Worm (Caenorhabditis elegans) whole organism, L4 larva: ENCODE measurements around the gene tag-342.
A peak's percentile ranks its signal among the peaks of the same experiment; 100 is the strongest.

Source experiments
- Y105C5A.15 ChIP-seq: fragments of 200-800 bp; sonication (Bioruptor generic); IDR thresholded peaks from 2 replicates; pipeline ENCODE4 v1.3.6; 2022; ENCODE audit warnings: missing genetic modification characterization, missing compliant biosample characterization
- aha-1 ChIP-seq: fragments of 150-350 bp; peaks from one replicate; lab custom pipeline; 2014; ENCODE audit warnings: missing biosample characterization, missing genetic modification characterization
- ama-1 ChIP-seq: fragments of 150-350 bp; optimal IDR thresholded peaks from 2 replicates; lab custom pipeline; 2014; ENCODE audit warnings: inconsistent platforms, mixed read lengths
- arid-1 ChIP-seq: fragments of 200-800 bp; sonication (Bioruptor generic); conservative IDR thresholded peaks from 2 replicates; pipeline ENCODE4 v1.3.6; 2022; ENCODE audit warnings: missing genetic modification reagents, missing genetic modification characterization, missing compliant biosample characterization
- ceh-28 ChIP-seq: fragments of 150-350 bp; optimal IDR thresholded peaks from 2 replicates; lab custom pipeline; 2014; ENCODE audit warnings: missing biosample characterization, missing genetic modification reagents, missing genetic modification characterization
- cey-2 ChIP-seq: sonication (generic microtip); optimal IDR thresholded peaks from 3 replicates; lab custom pipeline; 2017; ENCODE audit warnings: missing genetic modification characterization, mild to moderate bottlenecking, missing compliant biosample characterization, antibody characterized with exemption, borderline replicate concordance; ENCODE audit not compliant: insufficient read depth
- daf-16 ChIP-seq, 3 experiments: sonication (generic microtip); optimal IDR thresholded peaks; 2 replicates each; lab custom pipeline; 2016 to 2017; ENCODE audit warnings: missing genetic modification characterization in 3 of 3, missing genetic modification reagents in 3 of 3, mild to moderate bottlenecking in 2 of 3, missing compliant biosample characterization in 2 of 3, missing biosample characterization in 1 of 3, moderate library complexity in 1 of 3
- dpl-1 ChIP-seq: fragments of 150-350 bp; optimal IDR thresholded peaks from 2 replicates; lab custom pipeline; 2014; ENCODE audit warnings: missing biosample characterization, missing genetic modification reagents, missing genetic modification characterization
- duxl-1 ChIP-seq: sonication (generic microtip); optimal IDR thresholded peaks from 2 replicates; lab custom pipeline; 2016; ENCODE audit warnings: mild to moderate bottlenecking, missing genetic modification characterization, moderate library complexity, missing compliant biosample characterization; ENCODE audit not compliant: poor library complexity
- dve-1 ChIP-seq: sonication (generic microtip); optimal IDR thresholded peaks from 2 replicates; lab custom pipeline; 2017; ENCODE audit warnings: antibody characterized with exemption, mild to moderate bottlenecking, missing genetic modification characterization, missing compliant biosample characterization; ENCODE audit not compliant: insufficient read depth
- egl-43 ChIP-seq: fragments of 200-800 bp; sonication (Bioruptor generic); IDR thresholded peaks from 2 replicates; pipeline ENCODE4 v1.3.6; 2022; ENCODE audit warnings: missing genetic modification reagents, missing genetic modification characterization, missing compliant biosample characterization
- hif-1 ChIP-seq, 2 experiments: sonication (generic microtip); optimal IDR thresholded peaks; 2 replicates each; lab custom pipeline; 2016 to 2017; ENCODE audit warnings: missing compliant biosample characterization in 2 of 2, missing genetic modification characterization in 2 of 2, missing genetic modification reagents in 2 of 2, missing genotype in 2 of 2, mild to moderate bottlenecking in 1 of 2
- hlh-11 ChIP-seq: fragments of 200-800 bp; sonication (Bioruptor generic); optimal IDR thresholded peaks from 2 replicates; lab custom pipeline; 2018; ENCODE audit warnings: mild to moderate bottlenecking, missing genetic modification characterization, missing compliant biosample characterization
- hlh-30 ChIP-seq: sonication (generic microtip); optimal IDR thresholded peaks from 2 replicates; lab custom pipeline; 2017; ENCODE audit warnings: antibody characterized with exemption, mild to moderate bottlenecking, missing genetic modification characterization, missing compliant biosample characterization; ENCODE audit not compliant: insufficient read depth
- hmg-1.1 ChIP-seq: fragments of 200-800 bp; sonication (Bioruptor generic); IDR thresholded peaks from 2 replicates; pipeline ENCODE4 v1.3.6; 2022; ENCODE audit warnings: missing genetic modification reagents, missing genetic modification characterization, missing compliant biosample characterization
- lin-13 ChIP-seq: fragments of 150-350 bp; optimal IDR thresholded peaks from 2 replicates; lab custom pipeline; 2014; ENCODE audit warnings: missing biosample characterization, missing genetic modification reagents, missing genetic modification characterization
- lin-38 ChIP-seq: fragments of 200-800 bp; sonication (Bioruptor generic); IDR thresholded peaks from 2 replicates; pipeline ENCODE4 v1.3.6; 2022; ENCODE audit warnings: missing genetic modification reagents, missing genetic modification characterization, missing compliant biosample characterization
- lsy-2 ChIP-seq, 2 experiments: fragments of 150-350 bp in 1 of 2; sonication (generic microtip) in 1 of 2; optimal IDR thresholded peaks; 2 replicates each; lab custom pipeline; 2014 to 2017; ENCODE audit warnings: missing biosample characterization in 2 of 2, missing genetic modification characterization in 2 of 2
- madf-5 ChIP-seq, 2 experiments: fragments of 200-800 bp; sonication (Bioruptor generic); IDR thresholded peaks; 2 replicates each; pipeline ENCODE4 v1.3.6; 2022; ENCODE audit warnings: missing compliant biosample characterization in 2 of 2, missing genetic modification characterization in 2 of 2
- mdl-1 ChIP-seq, 2 experiments: fragments of 150-350 bp in 1 of 2; sonication (generic microtip) in 1 of 2; optimal IDR thresholded peaks; 2 replicates each; lab custom pipeline; 2014 to 2017; ENCODE audit warnings: missing biosample characterization in 2 of 2, missing genetic modification characterization in 2 of 2
- mep-1 ChIP-seq: fragments of 150-350 bp; sonication (generic microtip); optimal IDR thresholded peaks from 3 replicates; lab custom pipeline; 2014; ENCODE audit warnings: missing biosample characterization, missing genetic modification characterization
- mes-2 ChIP-seq: sonication (generic microtip); optimal IDR thresholded peaks from 2 replicates; lab custom pipeline; 2016; ENCODE audit warnings: missing genotype, mild to moderate bottlenecking, missing genetic modification characterization, missing compliant biosample characterization; ENCODE audit not compliant: poor library complexity, severe bottlenecking
- mxl-2 ChIP-seq: fragments of 200-800 bp; sonication (Bioruptor generic); conservative IDR thresholded peaks from 2 replicates; pipeline ENCODE4 v1.3.6; 2022; ENCODE audit warnings: missing genetic modification reagents, missing genetic modification characterization, missing compliant biosample characterization
- nhr-102 ChIP-seq: sonication (generic microtip); optimal IDR thresholded peaks from 2 replicates; lab custom pipeline; 2016; ENCODE audit warnings: mild to moderate bottlenecking, missing genetic modification characterization, moderate library complexity, missing compliant biosample characterization
- nhr-25 ChIP-seq: sonication (generic microtip); optimal IDR thresholded peaks from 2 replicates; lab custom pipeline; 2017; ENCODE audit warnings: missing genetic modification characterization, mild to moderate bottlenecking, missing compliant biosample characterization, antibody characterized with exemption, moderate library complexity, borderline replicate concordance; ENCODE audit not compliant: insufficient read depth
- nhr-28 ChIP-seq: fragments of 150-350 bp; optimal IDR thresholded peaks from 2 replicates; lab custom pipeline; 2014; ENCODE audit warnings: missing biosample characterization, missing genetic modification characterization
- nhr-6 ChIP-seq: fragments of 150-350 bp; optimal IDR thresholded peaks from 2 replicates; lab custom pipeline; 2014; ENCODE audit warnings: missing biosample characterization, missing genetic modification characterization
- nhr-76 ChIP-seq: fragments of 150-350 bp; optimal IDR thresholded peaks from 2 replicates; lab custom pipeline; 2014; ENCODE audit warnings: missing biosample characterization, missing genetic modification characterization
- nhr-77 ChIP-seq: fragments of 150-350 bp; optimal IDR thresholded peaks from 2 replicates; lab custom pipeline; 2014; ENCODE audit warnings: missing biosample characterization, missing genetic modification characterization
- pha-4 ChIP-seq, 2 experiments: fragments of 150-350 bp in 1 of 2; fragments of 200-800 bp in 1 of 2; sonication (Bioruptor generic) in 1 of 2; IDR thresholded peaks in 1 of 2; optimal IDR thresholded peaks in 1 of 2; 2 replicates each; pipeline versions ENCODE4 v1.3.6 to Lab custom; 2014 to 2022; ENCODE audit warnings: missing genetic modification characterization in 2 of 2, missing genetic modification reagents in 2 of 2, missing biosample characterization in 1 of 2, missing compliant biosample characterization in 1 of 2
- pqm-1 ChIP-seq: sonication (generic microtip); optimal IDR thresholded peaks from 2 replicates; lab custom pipeline; 2017; ENCODE audit warnings: missing biosample characterization, missing genetic modification characterization
- rbr-2 ChIP-seq: sonication (generic microtip); optimal IDR thresholded peaks from 2 replicates; lab custom pipeline; 2016; ENCODE audit warnings: missing genotype, missing genetic modification characterization, missing compliant biosample characterization
- saeg-2 ChIP-seq: fragments of 200-800 bp; sonication (Bioruptor generic); IDR thresholded peaks from 2 replicates; pipeline ENCODE4 v1.3.6; 2022; ENCODE audit warnings: missing genetic modification reagents, missing genetic modification characterization, missing compliant biosample characterization
- snpc-1.2 ChIP-seq: fragments of 200-800 bp; sonication (Bioruptor generic); IDR thresholded peaks from 2 replicates; pipeline ENCODE4 v1.3.6; 2022; ENCODE audit warnings: missing genetic modification reagents, missing genetic modification characterization, missing compliant biosample characterization
- spr-1 ChIP-seq: sonication (generic microtip); optimal IDR thresholded peaks from 2 replicates; lab custom pipeline; 2016; ENCODE audit warnings: mild to moderate bottlenecking, missing genetic modification characterization, missing compliant biosample characterization
- unc-130 ChIP-seq: sonication (generic microtip); optimal IDR thresholded peaks from 2 replicates; lab custom pipeline; 2016; ENCODE audit warnings: missing genetic modification reagents, missing genetic modification characterization, missing compliant biosample characterization
- unc-39 ChIP-seq: sonication (generic microtip); optimal IDR thresholded peaks from 2 replicates; lab custom pipeline; 2017; ENCODE audit warnings: missing biosample characterization, missing genetic modification characterization
- zfp-3 ChIP-seq: fragments of 200-800 bp; sonication (Bioruptor generic); conservative IDR thresholded peaks from 2 replicates; pipeline ENCODE4 v1.3.6; 2022; ENCODE audit warnings: missing genetic modification reagents, missing genetic modification characterization, missing compliant biosample characterization
- zip-2 ChIP-seq: fragments of 150-350 bp; optimal IDR thresholded peaks from 2 replicates; lab custom pipeline; 2014; ENCODE audit warnings: missing biosample characterization, missing genetic modification characterization

tag-342 gene

DNA sequence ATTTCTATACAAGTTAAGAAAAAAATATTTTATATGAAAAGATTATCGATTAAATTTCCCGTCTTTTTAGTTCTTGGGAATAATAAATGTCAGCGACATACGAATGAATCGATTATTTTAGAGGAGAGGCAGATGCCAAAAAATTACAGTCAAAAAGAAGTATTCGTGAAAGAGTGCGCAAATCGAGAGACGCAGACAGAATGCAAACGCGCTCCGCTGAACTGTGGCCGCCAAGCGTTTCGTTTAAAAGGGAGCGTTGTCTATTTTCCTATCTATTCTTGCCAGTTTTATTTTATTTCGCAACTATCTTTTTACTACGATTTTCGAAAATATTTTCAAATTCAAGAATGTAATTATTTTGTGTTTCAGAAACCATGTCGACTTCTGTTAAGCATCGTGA lies 862 bp upstream of the tag-342 start, which contains the start of gene baf-1:
Gene baf-1 (plus strand): TSS at position 370 of the 400 bp plus-strand sequence.
- TF ChIP-seq daf-16 (GFP tag; optimal IDR thresholded peaks at IDR 0.05; lab: Kevin White, UChicago): no peak
- peak; percentile 39 for TF ChIP-seq daf-16 (tag; optimal IDR thresholded peaks at IDR 0.05; lab: Kevin White, UChicago)
- no peak for TF ChIP-seq mdl-1 (tag; optimal IDR thresholded peaks at IDR 0.05; lab: Kevin White, UChicago)
- TF ChIP-seq snpc-1.2: no peak
- TF ChIP-seq ceh-28: peak; percentile 11
- peak; percentile 57 for TF ChIP-seq unc-130 (GFP tag; lab: Kevin White, UChicago)
- TF ChIP-seq madf-5 (GFP tag; IDR thresholded peaks at IDR 0.05; lab: Robert Waterston, UW): no peak
- no peak for TF ChIP-seq mxl-2 (GFP tag; lab: Robert Waterston, UW)
- peak; percentile 72 for TF ChIP-seq duxl-1 (tag; lab: Kevin White, UChicago)
- TF ChIP-seq aha-1 (tag; lab: Kevin White, UChicago): peak; percentile 74
- TF ChIP-seq Y105C5A.15 (GFP tag; lab: Robert Waterston, UW): no peak
- TF ChIP-seq lin-38: peak; percentile 98
- peak; percentile 49 for TF ChIP-seq pqm-1 (tag; lab: Kevin White, UChicago)
- TF ChIP-seq mes-2 (tag; lab: Kevin White, UChicago): peak; percentile 87
- TF ChIP-seq cey-2 (tag; lab: Kevin White, UChicago): no peak
- TF ChIP-seq zfp-3 (GFP tag; lab: Robert Waterston, UW): peak; percentile 31; the same call in 1 of the 2 replicates
- peak; percentile 32 for TF ChIP-seq hlh-11 (tag; lab: Kevin White, UChicago)
- peak; percentile 55; the same call in 1 of the 2 replicates for TF ChIP-seq arid-1 (GFP tag; lab: Robert Waterston, UW)
- TF ChIP-seq spr-1: no peak
- TF ChIP-seq lsy-2 (tag; optimal IDR thresholded peaks at IDR 0.05; lab: Kevin White, UChicago): peak in 1 of 2 experiments; percentile 78
- TF ChIP-seq zip-2 (tag; lab: Kevin White, UChicago): no peak
- peak; percentile 32 for TF ChIP-seq hlh-30 (tag; lab: Kevin White, UChicago)
- TF ChIP-seq hmg-1.1 (GFP tag; lab: Robert Waterston, UW): 0 out of 2 replicates have a peak, but pooled peaks have one; percentile 26
- TF ChIP-seq nhr-28: peak; percentile 34
- peak; percentile 70 for TF ChIP-seq dpl-1 (GFP tag; lab: Kevin White, UChicago)
- peak; percentile 70 for TF ChIP-seq mep-1 (tag; lab: Kevin White, UChicago)
- no peak for TF ChIP-seq pha-4 (GFP tag; IDR thresholded peaks at IDR 0.05; lab: Robert Waterston, UW)
- TF ChIP-seq pha-4 (tag; optimal IDR thresholded peaks at IDR 0.05; lab: Kevin White, UChicago): no peak
- TF ChIP-seq unc-39 (tag; lab: Kevin White, UChicago): no peak
- TF ChIP-seq rbr-2 (tag; lab: Kevin White, UChicago): peak; percentile 58
- peak; percentile 23 for TF ChIP-seq lin-13 (GFP tag; lab: Kevin White, UChicago)
- peak in 1 of 2 experiments; percentile 31 for TF ChIP-seq hif-1 (tag; optimal IDR thresholded peaks at IDR 0.05; lab: Kevin White, UChicago)
- TF ChIP-seq saeg-2 (GFP tag; lab: Robert Waterston, UW): no peak
- TF ChIP-seq egl-43 (GFP tag; lab: Robert Waterston, UW): no peak
- peak; percentile 73 for TF ChIP-seq dve-1
- no peak for TF ChIP-seq nhr-25 (tag; lab: Kevin White, UChicago)
- no peak for TF ChIP-seq ama-1 (lab: Kevin White, UChicago)
- no peak for TF ChIP-seq nhr-76
- peak; percentile 59 for TF ChIP-seq nhr-6 (tag; lab: Kevin White, UChicago)
- peak; percentile 60 for TF ChIP-seq nhr-77 (tag; lab: Kevin White, UChicago)
- TF ChIP-seq nhr-102 (tag; lab: Kevin White, UChicago): peak; percentile 44
